Worm (Caenorhabditis elegans): ENCODE data around the gene F18E3.10.

DNA sequence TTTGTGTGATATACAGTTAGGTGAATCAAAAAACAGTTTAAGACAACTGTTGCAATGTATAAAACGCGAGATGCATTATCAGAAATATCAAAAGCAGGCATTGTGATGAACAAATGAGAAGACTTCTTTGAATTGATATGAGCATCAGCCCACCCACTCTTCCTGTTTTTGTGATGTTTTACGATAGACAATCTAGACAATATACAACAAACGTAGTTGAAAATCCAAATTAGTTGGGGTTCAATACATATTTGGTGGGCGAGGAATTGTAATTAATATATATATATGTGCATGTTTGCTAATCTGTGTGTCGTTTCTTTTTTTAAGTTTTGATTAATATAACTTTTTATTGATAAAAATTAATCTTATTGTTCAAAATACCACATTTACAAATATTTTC lies 48.6 kb upstream of the F18E3.10 start, which contains the start of gene str-28:
- TF ChIP-seq mcd-1 (GFP tag; IDR thresholded peaks at IDR 0.05), result no peak
- TF ChIP-seq akir-1 (GFP tag; optimal IDR thresholded peaks at IDR 0.05), result no peak
- TF ChIP-seq unc-130 (GFP tag; optimal IDR thresholded peaks at IDR 0.05), result no peak
- TF ChIP-seq T07F8.4 (tag; optimal IDR thresholded peaks at IDR 0.05), result no peak
- no peak for TF ChIP-seq tbp1 (GFP tag; optimal IDR thresholded peaks at IDR 0.05)
- no peak for TF ChIP-seq hlh-12 (tag; optimal IDR thresholded peaks at IDR 0.05)
- TF ChIP-seq ama-1 (optimal IDR thresholded peaks at IDR 0.05), result no peak
- no peak for TF ChIP-seq ama-1 (GFP tag; optimal IDR thresholded peaks at IDR 0.05)
- no peak for TF ChIP-seq C06A6.2 (GFP tag; conservative IDR thresholded peaks at IDR 0.05)
- TF ChIP-seq ceh-100 (GFP tag; IDR thresholded peaks at IDR 0.05), result no peak
- TF ChIP-seq rec-8 (tag; optimal IDR thresholded peaks at IDR 0.05), result no peak
- TF ChIP-seq rcor-1 (GFP tag; IDR thresholded peaks at IDR 0.05), result no peak
- no peak for TF ChIP-seq let-526 (GFP tag; IDR thresholded peaks at IDR 0.05)
- no peak for TF ChIP-seq hmg-1.2 (GFP tag; IDR thresholded peaks at IDR 0.05)
- no peak for TF ChIP-seq F37B4.10 (GFP tag; IDR thresholded peaks at IDR 0.05)
